Fruit fly (Drosophila melanogaster): ENCODE data around the gene D2hgdh.

D2hgdh gene

DNA sequence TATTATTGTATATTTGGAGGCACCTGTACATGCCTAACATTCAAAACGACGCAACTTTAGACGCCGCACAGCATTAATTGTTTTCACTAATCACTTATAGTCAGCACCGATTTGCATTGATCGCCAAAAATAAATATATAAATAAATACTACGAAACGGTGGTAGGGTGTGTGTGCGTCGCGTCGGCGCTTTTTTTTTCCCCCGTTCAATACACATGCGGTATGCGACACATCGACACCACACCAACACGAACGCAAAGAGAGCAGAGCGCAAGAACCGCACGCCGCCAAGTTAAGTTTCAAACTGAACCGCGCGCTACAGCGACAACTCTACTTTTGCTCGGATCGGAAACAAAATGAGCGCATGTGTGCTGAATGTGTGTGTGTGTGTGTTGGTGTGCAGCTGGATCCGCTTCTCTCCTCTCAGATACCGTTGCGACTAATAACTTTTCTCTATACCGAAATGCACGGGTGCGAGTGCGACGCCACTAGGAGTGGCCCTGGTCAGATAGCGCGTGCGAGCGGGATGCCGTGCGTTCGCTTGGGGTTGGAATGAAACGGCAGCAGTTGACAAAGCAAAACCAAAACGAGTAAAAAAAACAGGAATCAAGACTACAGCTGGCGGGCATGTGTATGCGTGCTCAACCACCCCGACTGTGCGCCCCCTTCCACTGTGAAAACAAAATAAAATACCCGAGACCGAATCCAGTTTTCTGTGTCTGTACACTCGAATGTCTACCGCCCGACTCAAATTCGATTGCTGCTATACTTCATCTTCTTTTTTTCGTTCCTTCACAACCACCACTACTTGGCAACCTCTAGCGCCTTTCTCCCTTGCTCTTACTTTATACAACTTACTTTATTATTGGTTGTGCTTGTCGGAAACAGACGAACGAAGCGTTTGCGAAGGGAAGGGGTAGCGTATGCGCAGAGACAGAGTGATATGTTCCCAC lies 18.0 kb upstream of the D2hgdh start, which contains the start of gene ph-d (continued):
- TF ChIP-seq CG16813 (GFP tag; IDR thresholded peaks at IDR 0.05; ENCODE audit: partially characterized antibody) (peak; percentile 34; the same call in 1 of the 3 replicates), pb (GFP tag; optimal IDR thresholded peaks at IDR 0.05) (peak; percentile 13), repo (GFP tag; optimal IDR thresholded peaks at IDR 0.05) (no peak), CG17359 (tag; optimal IDR thresholded peaks at IDR 0.05) (peak; percentile 53), HLH3B (GFP tag; IDR thresholded peaks at IDR 0.05) (peak; percentile 42; the same call in 1 of the 2 replicates), Poxn (GFP tag; IDR thresholded peaks at IDR 0.05) (no peak), CG9876 (GFP tag; optimal IDR thresholded peaks at IDR 0.05) (no peak), CG2120 (GFP tag; optimal IDR thresholded peaks at IDR 0.05) (peak; percentile 62), CG15073 (GFP tag; optimal IDR thresholded peaks at IDR 0.05) (no peak), nerfin-1 (tag; optimal IDR thresholded peaks at IDR 0.05) (peak; percentile 17), Mrtf (GFP tag; IDR thresholded peaks at IDR 0.05) (no peak; the same call in 2 of the 3 replicates), oc (tag; optimal IDR thresholded peaks at IDR 0.05) (no peak), CG7357 (GFP tag; IDR thresholded peaks at IDR 0.05) (no peak), CG32532 (GFP tag; IDR thresholded peaks at IDR 0.05) (peak; percentile 33; the same call in 1 of the 2 replicates), disco-r (GFP tag; optimal IDR thresholded peaks at IDR 0.05) (no peak), HLH4C (GFP tag; IDR thresholded peaks at IDR 0.05; ENCODE audit: partially characterized antibody) (0 out of 3 replicates have a peak, but pooled peaks have one; percentile 33), ash1 (GFP tag; optimal IDR thresholded peaks at IDR 0.05) (peak; percentile 80), CG1024 (GFP tag; IDR thresholded peaks at IDR 0.05) (no peak), gro (GFP tag; optimal IDR thresholded peaks at IDR 0.05) (peak; percentile 30), CG4328 (GFP tag; optimal IDR thresholded peaks at IDR 0.05) (no peak), so (GFP tag; IDR thresholded peaks at IDR 0.05) (no peak), chif (GFP tag; optimal IDR thresholded peaks at IDR 0.05) (peak in 1 of 2 experiments; percentile 35), NC2α (GFP tag; optimal IDR thresholded peaks at IDR 0.05) (no peak), CG16863 (GFP tag; optimal IDR thresholded peaks at IDR 0.05) (no peak), gt (GFP tag; IDR thresholded peaks at IDR 0.05) (no peak), kah (GFP tag; optimal IDR thresholded peaks at IDR 0.05) (no peak), ranshi (GFP tag; IDR thresholded peaks at IDR 0.05) (no peak), Opbp (GFP tag; IDR thresholded peaks at IDR 0.05; ENCODE audit: partially characterized antibody) (peak; percentile 50; the same call in 2 of the 3 replicates), Ssrp (tag; optimal IDR thresholded peaks at IDR 0.05) (peak; percentile 47), ERR (GFP tag; optimal IDR thresholded peaks at IDR 0.05) (no peak), Hr39 (optimal IDR thresholded peaks at IDR 0.05) (no peak), Xrp1 (GFP tag; IDR thresholded peaks at IDR 0.05) (peak; percentile 54; the same call in 1 of the 2 replicates), CG1603 (tag; optimal IDR thresholded peaks at IDR 0.05) (peak; percentile 14), CG18764 (GFP tag; optimal IDR thresholded peaks at IDR 0.05) (no peak), dan (GFP tag; IDR thresholded peaks at IDR 0.05) (no peak), dimm (GFP tag; IDR thresholded peaks at IDR 0.05) (no peak), CG2199 (GFP tag; IDR thresholded peaks at IDR 0.05) (peak; percentile 42; the same call in 1 of the 3 replicates), Taf1 (GFP tag; IDR thresholded peaks at IDR 0.05) (no peak), Lim3 (GFP tag; IDR thresholded peaks at IDR 0.05) (no peak), Hmr (GFP tag; optimal IDR thresholded peaks at IDR 0.05) (peak; percentile 32), Xbp1 (GFP tag; optimal IDR thresholded peaks at IDR 0.05) (peak; percentile 56), Aef1 (GFP tag; IDR thresholded peaks at IDR 0.05) (peak; percentile 37; the same call in 1 of the 3 replicates), dm (GFP tag; optimal IDR thresholded peaks at IDR 0.05) (peak; percentile 67), CG3995 (GFP tag; optimal IDR thresholded peaks at IDR 0.05) (no peak), Sry-δ (GFP tag; optimal IDR thresholded peaks at IDR 0.05) (no peak), MTF-1 (GFP tag; optimal IDR thresholded peaks at IDR 0.05; ENCODE audit: borderline replicate concordance) (peak; percentile 70), inv (GFP tag; IDR thresholded peaks at IDR 0.05; ENCODE audit: partially characterized antibody) (no peak; the same call in 1 of the 2 replicates), luna (GFP tag; optimal IDR thresholded peaks at IDR 0.05) (no peak), da (GFP tag; optimal IDR thresholded peaks at IDR 0.05) (no peak)
